Fruit fly (Drosophila melanogaster) whole organism, adult: ENCODE measurements around the gene Elo68alpha.

ENCODE experiments used
- CG11617 ChIP-seq: fragments of 200-800 bp; sonication (Bioruptor generic); optimal IDR thresholded peaks from 2 replicates; lab custom pipeline; 2017; ENCODE audit warnings: mild to moderate bottlenecking, missing biosample characterization, missing genetic modification reagents, missing genetic modification characterization
- CG12768 ChIP-seq: fragments of 200-800 bp; sonication (Bioruptor generic); optimal IDR thresholded peaks from 2 replicates; lab custom pipeline; 2017; ENCODE audit warnings: missing biosample characterization, missing genetic modification characterization, mild to moderate bottlenecking, moderate library complexity, missing genetic modification reagents
- CG14711 ChIP-seq: fragments of 200-800 bp; sonication (Bioruptor generic); optimal IDR thresholded peaks from 2 replicates; lab custom pipeline; 2018; ENCODE audit warnings: missing biosample characterization, mild to moderate bottlenecking, missing genetic modification characterization, moderate library complexity
- CG1620 ChIP-seq: fragments of 200-800 bp; sonication (Bioruptor generic); optimal IDR thresholded peaks from 2 replicates; lab custom pipeline; 2016; ENCODE audit warnings: missing biosample characterization, missing genetic modification characterization
- CG33017 ChIP-seq: fragments of 200-800 bp; sonication (Bioruptor generic); optimal IDR thresholded peaks from 2 replicates; lab custom pipeline; 2018; ENCODE audit warnings: missing biosample characterization, mild to moderate bottlenecking, missing genetic modification characterization, moderate library complexity
- CG5204 ChIP-seq: fragments of 200-800 bp; sonication (Bioruptor generic); optimal IDR thresholded peaks from 2 replicates; lab custom pipeline; 2016; ENCODE audit warnings: missing biosample characterization, missing genetic modification characterization
- CG7045 ChIP-seq: fragments of 200-800 bp; sonication (Bioruptor generic); optimal IDR thresholded peaks from 2 replicates; lab custom pipeline; 2017; ENCODE audit warnings: missing biosample characterization, mild to moderate bottlenecking, missing genetic modification characterization
- CG7101 ChIP-seq: fragments of 200-800 bp; sonication (Bioruptor generic); optimal IDR thresholded peaks from 2 replicates; lab custom pipeline; 2018; ENCODE audit warnings: missing biosample characterization, mild to moderate bottlenecking, missing genetic modification characterization, moderate library complexity
- Clk ChIP-seq: fragments of 200-800 bp; sonication (Bioruptor generic); optimal IDR thresholded peaks from 2 replicates; lab custom pipeline; 2017; ENCODE audit warnings: missing biosample characterization, missing genetic modification characterization
- Crg-1 ChIP-seq: fragments of 200-800 bp; sonication (Bioruptor generic); optimal IDR thresholded peaks from 2 replicates; lab custom pipeline; 2016; ENCODE audit warnings: missing biosample characterization, missing genetic modification characterization
- Hr96 ChIP-seq: fragments of 200-800 bp; sonication (Bioruptor generic); optimal IDR thresholded peaks from 2 replicates; lab custom pipeline; 2016; ENCODE audit warnings: missing biosample characterization, missing genetic modification characterization
- Mnt ChIP-seq: fragments of 200-800 bp; sonication (Bioruptor generic); optimal IDR thresholded peaks from 2 replicates; lab custom pipeline; 2016; ENCODE audit warnings: missing biosample characterization, mild to moderate bottlenecking, missing genetic modification characterization
- bab1 ChIP-seq: fragments of 200-800 bp; sonication (Bioruptor generic); optimal IDR thresholded peaks from 3 replicates; lab custom pipeline; 2019; ENCODE audit warnings: missing biosample characterization, mild to moderate bottlenecking, missing genetic modification characterization, moderate library complexity
- cic ChIP-seq: fragments of 200-800 bp; sonication (Bioruptor generic); optimal IDR thresholded peaks from 2 replicates; lab custom pipeline; 2017; ENCODE audit warnings: missing biosample characterization, mild to moderate bottlenecking, missing genetic modification characterization, moderate library complexity
- cnc ChIP-seq, 2 experiments: fragments of >200 bp; optimal IDR thresholded peaks; 2 replicates each; lab custom pipeline; 2017
- kay ChIP-seq: fragments of 200-800 bp; sonication (Bioruptor generic); peaks from one replicate; lab custom pipeline; 2016; ENCODE audit warnings: missing biosample characterization, missing genetic modification characterization, borderline replicate concordance
- ovo ChIP-seq: fragments of 200-800 bp; sonication (Bioruptor generic); optimal IDR thresholded peaks from 2 replicates; lab custom pipeline; 2016; ENCODE audit warnings: missing biosample characterization, missing genetic modification characterization
- pad ChIP-seq: fragments of 200-800 bp; sonication (Bioruptor generic); optimal IDR thresholded peaks from 3 replicates; lab custom pipeline; 2017; ENCODE audit warnings: missing biosample characterization, missing genetic modification characterization, mild to moderate bottlenecking, moderate library complexity, missing genetic modification reagents
- tj ChIP-seq: fragments of 200-800 bp; sonication (Bioruptor generic); optimal IDR thresholded peaks from 3 replicates; lab custom pipeline; 2017; ENCODE audit warnings: missing biosample characterization, mild to moderate bottlenecking, missing genetic modification characterization, moderate library complexity
- toe ChIP-seq: fragments of 200-800 bp; sonication (Bioruptor generic); optimal IDR thresholded peaks from 2 replicates; lab custom pipeline; 2016; ENCODE audit warnings: missing biosample characterization, missing genetic modification characterization

The Elo68alpha gene

dm6 chr3L:11123598-11124284, 20.9 kb upstream of the Elo68alpha start:
- TF ChIP-seq Crg-1 (GFP tag; lab: Kevin White, UChicago) (no peak), pad (peak; percentile 67), CG1620 (GFP tag; lab: Kevin White, UChicago) (no peak), ovo (GFP tag; lab: Kevin White, UChicago) (peak; percentile 24), tj (GFP tag; lab: Kevin White, UChicago) (no peak), CG12768 (GFP tag; lab: Kevin White, UChicago) (no peak), toe (GFP tag; lab: Kevin White, UChicago) (no peak), kay (GFP tag; lab: Kevin White, UChicago) (no peak)

- TF ChIP-seq CG11617 (GFP tag; lab: Kevin White, UChicago) (peak; percentile 47), cic (peak; percentile 73), Hr96 (GFP tag; lab: Kevin White, UChicago) (peak; percentile 24), CG5204 (GFP tag; lab: Kevin White, UChicago) (no peak), pad (no peak), CG1620 (GFP tag; lab: Kevin White, UChicago) (peak; percentile 51), toe (GFP tag; lab: Kevin White, UChicago) (no peak), CG14711 (tag; lab: Kevin White, UChicago) (no peak), tj (GFP tag; lab: Kevin White, UChicago) (peak; percentile 26), Clk (GFP tag; lab: Kevin White, UChicago) (no peak), CG7101 (tag; lab: Kevin White, UChicago) (peak; percentile 45), ovo (GFP tag; lab: Kevin White, UChicago) (no peak), cnc (optimal IDR thresholded peaks at IDR 0.05; lab: Kevin White, UChicago) (peak in 1 of 2 experiments; percentile 21), bab1 (GFP tag; lab: Kevin White, UChicago) (peak; percentile 71), Mnt (peak; percentile 73)
These were observed 20.3 kb upstream of the Elo68alpha start, which contains the start of the genes Ufd1 and NaPi-III for dm6 chr3L:11123088-11123487. TSS of gene Ufd1 (minus strand) at chr3L:11123216. TSS of gene NaPi-III (plus strand) at chr3L:11123348.

dm6 chr3L:11120419-11120958, 17.7 kb upstream of the Elo68alpha start, which contains the start of the genes FoxK and mRpL2:
TSS of gene FoxK (minus strand) at chr3L:11120783.
TSS of gene mRpL2 (plus strand) at chr3L:11120847.
- TF ChIP-seq CG5204 (GFP tag; lab: Kevin White, UChicago) (no peak), pad (no peak), cnc (optimal IDR thresholded peaks at IDR 0.05; lab: Kevin White, UChicago) (no peak), Mnt (peak; percentile 91), ovo (GFP tag; lab: Kevin White, UChicago) (peak; percentile 9), Crg-1 (GFP tag; lab: Kevin White, UChicago) (peak; percentile 15), CG11617 (GFP tag; lab: Kevin White, UChicago) (peak; percentile 89), CG7045 (GFP tag; lab: Kevin White, UChicago) (peak; percentile 71), toe (GFP tag; lab: Kevin White, UChicago) (peak; percentile 58), CG33017 (tag; lab: Kevin White, UChicago) (peak; percentile 72), Clk (GFP tag; lab: Kevin White, UChicago) (peak; percentile 7), tj (GFP tag; lab: Kevin White, UChicago) (peak; percentile 88), CG12768 (GFP tag; lab: Kevin White, UChicago) (peak; percentile 85), CG14711 (tag; lab: Kevin White, UChicago) (peak; percentile 51), CG7101 (tag; lab: Kevin White, UChicago) (peak; percentile 7), Hr96 (GFP tag; lab: Kevin White, UChicago) (peak; percentile 57), cic (peak; percentile 93), kay (GFP tag; lab: Kevin White, UChicago) (peak; percentile 98), CG1620 (GFP tag; lab: Kevin White, UChicago) (peak; percentile 64), bab1 (GFP tag; lab: Kevin White, UChicago) (peak; percentile 31)

- TF ChIP-seq ovo (GFP tag; lab: Kevin White, UChicago) (peak; percentile 47), bab1 (GFP tag; lab: Kevin White, UChicago) (no peak)
These were observed 17.1 kb upstream of the Elo68alpha start for dm6 chr3L:11119901-11120418.

dm6 chr3L:11119396-11119900, 16.6 kb upstream of the Elo68alpha start:
- TF ChIP-seq CG7045 (GFP tag; lab: Kevin White, UChicago) (peak; percentile 1), pad (peak; percentile 10), CG1620 (GFP tag; lab: Kevin White, UChicago) (peak; percentile 20), CG7101 (tag; lab: Kevin White, UChicago) (no peak), kay (GFP tag; lab: Kevin White, UChicago) (no peak), CG14711 (tag; lab: Kevin White, UChicago) (peak; percentile 77), CG11617 (GFP tag; lab: Kevin White, UChicago) (no peak), CG12768 (GFP tag; lab: Kevin White, UChicago) (peak; percentile 15), Crg-1 (GFP tag; lab: Kevin White, UChicago) (peak; percentile 56), Mnt (peak; percentile 7), ovo (GFP tag; lab: Kevin White, UChicago) (no peak), CG33017 (tag; lab: Kevin White, UChicago) (no peak)
